Worm (Caenorhabditis elegans): Measurements from ENCODE around the gene F46C8.1.
A peak's percentile ranks its signal among the peaks of the same experiment; 100 is the strongest.

Gene F46C8.1

ce11 chrX:7593931-7594544 lies 45.8 kb downstream of the F46C8.1 start:
- no peak for TF ChIP-seq let-607 (tag; optimal IDR thresholded peaks at IDR 0.05)
- no peak for TF ChIP-seq cebp-2 (GFP tag; IDR thresholded peaks at IDR 0.05)
- TF ChIP-seq snpc-4 (GFP tag; optimal IDR thresholded peaks at IDR 0.05): no peak
- TF ChIP-seq snpc-4 (tag; optimal IDR thresholded peaks at IDR 0.05): no peak
- TF ChIP-seq B0261.1 (tag; optimal IDR thresholded peaks at IDR 0.05): no peak
- no peak for TF ChIP-seq atf-7 (tag; optimal IDR thresholded peaks at IDR 0.05)
- TF ChIP-seq xnd-1 (tag; optimal IDR thresholded peaks at IDR 0.05): no peak
- no peak for TF ChIP-seq F22D6.2 (tag; optimal IDR thresholded peaks at IDR 0.05)
- no peak for TF ChIP-seq pbrm-1 (GFP tag; IDR thresholded peaks at IDR 0.05)
- TF ChIP-seq attf-5 (GFP tag; optimal IDR thresholded peaks at IDR 0.05): no peak
- no peak for TF ChIP-seq F55B11.4 (tag; optimal IDR thresholded peaks at IDR 0.05; ENCODE audit: borderline replicate concordance, insufficient read depth)
- TF ChIP-seq Y67H2A.10 (GFP tag; conservative IDR thresholded peaks at IDR 0.05): no peak
- TF ChIP-seq sptf-2 (GFP tag; optimal IDR thresholded peaks at IDR 0.05): no peak
- no peak for TF ChIP-seq B0035.1 (tag; optimal IDR thresholded peaks at IDR 0.05)
- TF ChIP-seq chd-7 (tag; optimal IDR thresholded peaks at IDR 0.05): no peak

- TF ChIP-seq nhr-80 (tag; optimal IDR thresholded peaks at IDR 0.05) (peak; percentile 14), dpl-1 (GFP tag; optimal IDR thresholded peaks at IDR 0.05) (no peak)
These were observed 47.8 kb downstream of the F46C8.1 start for ce11 chrX:7596029-7596428.

ce11 chrX:7596627-7597026 lies 48.4 kb downstream of the F46C8.1 start, which contains the start of gene C44E12.1:
Gene C44E12.1, plus strand, starts transcription at chrX:7596927.
- TF ChIP-seq snpc-4 (GFP tag; optimal IDR thresholded peaks at IDR 0.05): no peak
- TF ChIP-seq snpc-4 (tag; optimal IDR thresholded peaks at IDR 0.05): no peak
- no peak for TF ChIP-seq F49E8.2 (tag; optimal IDR thresholded peaks at IDR 0.05; ENCODE audit: insufficient read depth)
- no peak for TF ChIP-seq him-1 (tag; optimal IDR thresholded peaks at IDR 0.05)
- no peak for TF ChIP-seq madf-10 (tag; optimal IDR thresholded peaks at IDR 0.05)
- TF ChIP-seq B0336.3 (GFP tag; IDR thresholded peaks at IDR 0.05): no peak
- TF ChIP-seq lsy-27 (tag; optimal IDR thresholded peaks at IDR 0.05; ENCODE audit: borderline replicate concordance, insufficient read depth): no peak
